Fruit fly (Drosophila melanogaster) whole organism: ENCODE data around the gene Dnaaf5.

Experiments
- CG8478 ChIP-seq: fragments of >200 bp; optimal IDR thresholded peaks from 2 replicates; lab custom pipeline; 2018; ENCODE audit warnings: inconsistent platforms
- EcR ChIP-seq, 2 experiments: fragments of >200 bp; optimal IDR thresholded peaks; 2 replicates each; lab custom pipeline; 2017; ENCODE audit warnings: missing biosample characterization in 2 of 2, missing genetic modification characterization in 2 of 2, missing genetic modification reagents in 2 of 2

dm6 chr3R:14326250-14327112 lies 35.1 kb downstream of the Dnaaf5 start, which contains the start of the genes Afti and ATPsynE:
- TF ChIP-seq CG8478 (lab: Kevin White, UChicago) (peak; percentile 68), EcR (GFP tag; optimal IDR thresholded peaks at IDR 0.05; lab: Kevin White, UChicago) (no peak)
